Fruit fly (Drosophila melanogaster): Measurements from ENCODE around the gene kipf.

kipf gene

DNA sequence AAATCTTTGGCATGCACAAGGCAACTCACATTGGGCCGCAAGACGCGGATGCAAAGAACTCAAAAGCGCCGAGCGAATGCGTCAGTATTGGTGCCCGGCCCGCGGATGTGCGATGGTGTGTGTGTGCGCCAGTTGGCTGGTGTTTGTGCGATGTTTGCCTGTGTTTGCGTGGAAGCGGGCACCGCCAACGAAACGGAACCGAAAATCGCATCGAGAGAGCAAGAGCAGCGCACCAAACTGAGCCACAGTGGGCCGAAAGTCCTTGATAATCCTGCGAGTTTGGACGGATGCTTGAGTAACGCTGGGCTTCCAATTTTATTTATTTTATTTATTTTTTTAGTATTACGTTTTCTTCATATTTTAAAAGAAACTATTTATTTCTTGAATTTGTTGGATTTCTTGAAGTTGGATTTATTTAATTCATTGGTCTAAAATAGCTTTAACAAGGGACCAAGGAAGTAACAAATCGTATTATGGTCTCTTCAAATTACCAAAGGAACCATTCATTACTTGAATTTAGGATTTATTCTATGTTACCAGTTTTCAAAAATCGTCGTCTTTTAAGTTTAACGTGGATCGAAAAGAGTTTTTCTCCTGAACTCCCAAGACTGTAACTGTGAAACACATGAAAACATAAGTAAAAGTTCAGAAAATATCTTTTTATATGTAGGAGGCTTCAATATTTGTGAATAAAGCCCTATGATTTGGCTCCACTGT lies 49.3 kb downstream of the kipf start (continued):
- no peak for TF ChIP-seq CG32532 (GFP tag; IDR thresholded peaks at IDR 0.05)
- no peak for TF ChIP-seq nerfin-1 (tag; optimal IDR thresholded peaks at IDR 0.05)
- TF ChIP-seq CG1647 (GFP tag; optimal IDR thresholded peaks at IDR 0.05) = no peak
- TF ChIP-seq Atf-2 (GFP tag; optimal IDR thresholded peaks at IDR 0.05) = no peak
- no peak for TF ChIP-seq CG8944 (GFP tag; optimal IDR thresholded peaks at IDR 0.05)
- peak; percentile 46; the same call in 1 of the 2 replicates for TF ChIP-seq CG5953 (GFP tag; IDR thresholded peaks at IDR 0.05)
- TF ChIP-seq hth (optimal IDR thresholded peaks at IDR 0.05) = no peak
- TF ChIP-seq ro (GFP tag; IDR thresholded peaks at IDR 0.05) = peak; percentile 10; the same call in 1 of the 2 replicates
- no peak for TF ChIP-seq CG3838 (GFP tag; optimal IDR thresholded peaks at IDR 0.05)
- TF ChIP-seq CG4424 (GFP tag; optimal IDR thresholded peaks at IDR 0.05) = peak; percentile 76
- no peak for TF ChIP-seq NfI (GFP tag; optimal IDR thresholded peaks at IDR 0.05)
- TF ChIP-seq ind (GFP tag; optimal IDR thresholded peaks at IDR 0.05) = no peak
- no peak for TF ChIP-seq HLHmδ (GFP tag; optimal IDR thresholded peaks at IDR 0.05)
- TF ChIP-seq jumu (GFP tag; optimal IDR thresholded peaks at IDR 0.05) = no peak
- TF ChIP-seq pros (GFP tag; optimal IDR thresholded peaks at IDR 0.05) = no peak
- TF ChIP-seq phol (tag; optimal IDR thresholded peaks at IDR 0.05) = peak; percentile 82
- TF ChIP-seq Bdp1 (GFP tag; optimal IDR thresholded peaks at IDR 0.05) = no peak
- TF ChIP-seq CG4328 (GFP tag; optimal IDR thresholded peaks at IDR 0.05) = no peak
- peak; percentile 52 for TF ChIP-seq Hr3 (GFP tag; optimal IDR thresholded peaks at IDR 0.05)
- TF ChIP-seq pita (GFP tag; optimal IDR thresholded peaks at IDR 0.05) = no peak
- no peak for TF ChIP-seq Fer3 (tag; optimal IDR thresholded peaks at IDR 0.05)
- TF ChIP-seq CG17912 (GFP tag; optimal IDR thresholded peaks at IDR 0.05) = no peak
- no peak for TF ChIP-seq sna (GFP tag; IDR thresholded peaks at IDR 0.05; ENCODE audit: partially characterized antibody)
- TF ChIP-seq H2.0 (GFP tag; IDR thresholded peaks at IDR 0.05) = 0 out of 2 replicates have a peak, but pooled peaks have one; percentile 18
- TF ChIP-seq Drgx (GFP tag; IDR thresholded peaks at IDR 0.05) = no peak
- no peak for TF ChIP-seq crol (GFP tag; IDR thresholded peaks at IDR 0.05)
- TF ChIP-seq CG3065 (GFP tag; optimal IDR thresholded peaks at IDR 0.05) = no peak
- peak; percentile 61 for TF ChIP-seq CG2875 (GFP tag; optimal IDR thresholded peaks at IDR 0.05)
- TF ChIP-seq CG6689 (GFP tag; IDR thresholded peaks at IDR 0.05) = peak; percentile 40
- no peak for TF ChIP-seq toy (GFP tag; IDR thresholded peaks at IDR 0.05)
- no peak for TF ChIP-seq pfk (GFP tag; optimal IDR thresholded peaks at IDR 0.05)
- TF ChIP-seq CG16863 (GFP tag; optimal IDR thresholded peaks at IDR 0.05) = no peak
- no peak for TF ChIP-seq tll (GFP tag; optimal IDR thresholded peaks at IDR 0.05)
- no peak for TF ChIP-seq CTCF (GFP tag; optimal IDR thresholded peaks at IDR 0.05)
- no peak for TF ChIP-seq CG17568 (GFP tag; optimal IDR thresholded peaks at IDR 0.05)
- no peak for TF ChIP-seq Ssrp (tag; optimal IDR thresholded peaks at IDR 0.05)
- no peak for TF ChIP-seq emc (GFP tag; optimal IDR thresholded peaks at IDR 0.05)
- no peak for TF ChIP-seq CG16813 (GFP tag; IDR thresholded peaks at IDR 0.05; ENCODE audit: partially characterized antibody)
- TF ChIP-seq CG2129 (GFP tag; IDR thresholded peaks at IDR 0.05; ENCODE audit: partially characterized antibody) = no peak
- no peak for TF ChIP-seq nom (GFP tag; optimal IDR thresholded peaks at IDR 0.05)
- no peak for TF ChIP-seq exex (tag; optimal IDR thresholded peaks at IDR 0.05)
- peak; percentile 4 to 10 for TF ChIP-seq chif (GFP tag; optimal IDR thresholded peaks at IDR 0.05)
- peak; percentile 34 for TF ChIP-seq Spps (tag; optimal IDR thresholded peaks at IDR 0.05)
- TF ChIP-seq tgo (GFP tag; IDR thresholded peaks at IDR 0.05) = no peak
- no peak for TF ChIP-seq Dip3 (GFP tag; optimal IDR thresholded peaks at IDR 0.05)
- TF ChIP-seq oc (tag; optimal IDR thresholded peaks at IDR 0.05) = no peak
- TF ChIP-seq jing (GFP tag; optimal IDR thresholded peaks at IDR 0.05) = no peak
- TF ChIP-seq cato (GFP tag; optimal IDR thresholded peaks at IDR 0.05; ENCODE audit: borderline replicate concordance) = peak; percentile 42
- TF ChIP-seq sisA (GFP tag; IDR thresholded peaks at IDR 0.05) = 0 out of 2 replicates have a peak, but pooled peaks have one; percentile 39
- TF ChIP-seq ewg (GFP tag; optimal IDR thresholded peaks at IDR 0.05) = peak; percentile 9
